Worm (Caenorhabditis elegans): ENCODE data around the gene gtbp-1.
A peak's percentile ranks its signal among the peaks of the same experiment; 100 is the strongest.

The gtbp-1 gene

ce11 chrIV:10128906-10129386, at the start of gene gtbp-1, which contains the start of gene K08F4.3 (continued):
- TF ChIP-seq ZK546.5 (tag; optimal IDR thresholded peaks at IDR 0.05) (peak in 1 of 2 experiments; percentile 85), jun-1 (tag; optimal IDR thresholded peaks at IDR 0.05) (no peak), T26A8.4 (GFP tag; IDR thresholded peaks at IDR 0.05) (no peak), fos-1 (tag; optimal IDR thresholded peaks at IDR 0.05) (no peak)

ce11 chrIV:10177779-10178178, 49.0 kb upstream of the gtbp-1 start, which contains the start of gene mspn-1:
TSS of gene mspn-1 (plus strand) at chrIV:10177968.
- 0 out of 2 replicates have a peak, but pooled peaks have one; percentile 41 for TF ChIP-seq lin-38 (GFP tag; IDR thresholded peaks at IDR 0.05)
- TF ChIP-seq snpc-1.2 (GFP tag; IDR thresholded peaks at IDR 0.05) = peak; percentile 71
- peak; percentile 5 for TF ChIP-seq mes-2 (tag; optimal IDR thresholded peaks at IDR 0.05; ENCODE audit: poor library complexity, severe bottlenecking)
- no peak for TF ChIP-seq D1046.2 (GFP tag; IDR thresholded peaks at IDR 0.05)
- TF ChIP-seq fos-1 (tag; optimal IDR thresholded peaks at IDR 0.05) = no peak
- no peak for TF ChIP-seq ama-1 (optimal IDR thresholded peaks at IDR 0.05)
- no peak for TF ChIP-seq lin-13 (GFP tag; optimal IDR thresholded peaks at IDR 0.05)
- TF ChIP-seq pqm-1 (tag; optimal IDR thresholded peaks at IDR 0.05) = no peak
- TF ChIP-seq dmd-8 (GFP tag; IDR thresholded peaks at IDR 0.05) = no peak
- TF ChIP-seq unc-39 (tag; optimal IDR thresholded peaks at IDR 0.05) = no peak
- no peak for TF ChIP-seq vab-7 (GFP tag; IDR thresholded peaks at IDR 0.05)
- TF ChIP-seq madf-5 (GFP tag; IDR thresholded peaks at IDR 0.05) = 0 out of 4 replicates have a peak, but pooled peaks of 1 of the 2 experiments have one; percentile 12
- no peak for TF ChIP-seq lim-7 (GFP tag; IDR thresholded peaks at IDR 0.05)

- TF ChIP-seq fkh-10 (GFP tag; optimal IDR thresholded peaks at IDR 0.05) (peak; percentile 11), T20F7.1 (GFP tag; optimal IDR thresholded peaks at IDR 0.05) (no peak), nhr-11 (tag; optimal IDR thresholded peaks at IDR 0.05) (peak; percentile 14), nhr-48 (tag; optimal IDR thresholded peaks at IDR 0.05) (no peak), daf-12 (tag; optimal IDR thresholded peaks at IDR 0.05) (no peak), ceh-32 (tag; optimal IDR thresholded peaks at IDR 0.05; ENCODE audit: poor library complexity) (no peak), mxl-3 (GFP tag; optimal IDR thresholded peaks at IDR 0.05) (peak; percentile 16), daf-8 (GFP tag; IDR thresholded peaks at IDR 0.05) (no peak), unc-130 (GFP tag; optimal IDR thresholded peaks at IDR 0.05) (peak; percentile 17), Y48G9A.11 (GFP tag; IDR thresholded peaks at IDR 0.05) (no peak), aha-1 (tag) (peak; percentile 54), attf-4 (tag; optimal IDR thresholded peaks at IDR 0.05) (no peak), mes-2 (tag; optimal IDR thresholded peaks at IDR 0.05; ENCODE audit: poor library complexity, severe bottlenecking) (peak; percentile 78), hif-1 (tag; optimal IDR thresholded peaks at IDR 0.05) (peak in 1 of 2 experiments; percentile 18), arid-1 (GFP tag; conservative IDR thresholded peaks at IDR 0.05) (no peak), skn-1 (tag; optimal IDR thresholded peaks at IDR 0.05) (no peak), hlh-30 (tag; optimal IDR thresholded peaks at IDR 0.05; ENCODE audit: insufficient read depth) (peak; percentile 12), nhr-41 (GFP tag; IDR thresholded peaks at IDR 0.05) (no peak), nhr-77 (tag; optimal IDR thresholded peaks at IDR 0.05) (no peak), zfp-3 (GFP tag; conservative IDR thresholded peaks at IDR 0.05) (no peak), Y105C5A.15 (GFP tag; IDR thresholded peaks at IDR 0.05) (no peak), ztf-7 (tag; optimal IDR thresholded peaks at IDR 0.05) (no peak), mdl-1 (tag; optimal IDR thresholded peaks at IDR 0.05) (peak in 1 of 2 experiments; percentile 7), nhr-28 (tag; optimal IDR thresholded peaks at IDR 0.05) (peak; percentile 44), hlh-11 (tag; optimal IDR thresholded peaks at IDR 0.05) (peak; percentile 48), lin-38 (GFP tag; IDR thresholded peaks at IDR 0.05) (peak; percentile 51), hmg-1.1 (GFP tag; IDR thresholded peaks at IDR 0.05) (peak; percentile 49), dve-1 (tag; optimal IDR thresholded peaks at IDR 0.05; ENCODE audit: insufficient read depth) (peak; percentile 45), spr-3 (GFP tag; optimal IDR thresholded peaks at IDR 0.05) (no peak), zip-11 (GFP tag; IDR thresholded peaks at IDR 0.05) (no peak), daf-16 (GFP tag; optimal IDR thresholded peaks at IDR 0.05) (no peak), daf-16 (tag; optimal IDR thresholded peaks at IDR 0.05) (peak; percentile 38), mep-1 (tag; optimal IDR thresholded peaks at IDR 0.05) (peak; percentile 65), rbr-2 (tag; optimal IDR thresholded peaks at IDR 0.05) (peak; percentile 39), ama-1 (optimal IDR thresholded peaks at IDR 0.05) (no peak)
These were observed 47.5 kb upstream of the gtbp-1 start, which contains the start of gene rack-1 for ce11 chrIV:10176252-10176730. TSS of gene rack-1 (plus strand) at chrIV:10176680.
